Worm (Caenorhabditis elegans): ENCODE results near the gene slc-36.5.
A peak's percentile ranks its signal among the peaks of the same experiment; 100 is the strongest.

The slc-36.5 gene

ce11 chrII:6898017-6898779 lies 21.3 kb upstream of the slc-36.5 start, which contains the start of gene hrpl-1 (continued):
- TF ChIP-seq zip-11 (GFP tag; IDR thresholded peaks at IDR 0.05) (no peak), dpl-1 (GFP tag; optimal IDR thresholded peaks at IDR 0.05) (peak; percentile 11), F44E2.7 (GFP tag; IDR thresholded peaks at IDR 0.05) (no peak), dve-1 (tag; optimal IDR thresholded peaks at IDR 0.05; ENCODE audit: insufficient read depth) (peak; percentile 33), hif-1 (tag; optimal IDR thresholded peaks at IDR 0.05) (no peak)

ce11 chrII:6897507-6897906 lies 20.6 kb upstream of the slc-36.5 start, which contains the start of gene C44B7.11:
TSS of gene C44B7.11 (minus strand) at chrII:6897540.
- TF ChIP-seq lim-7 (GFP tag; IDR thresholded peaks at IDR 0.05) (no peak), nhr-28 (tag; optimal IDR thresholded peaks at IDR 0.05) (peak; percentile 46), dve-1 (tag; optimal IDR thresholded peaks at IDR 0.05; ENCODE audit: insufficient read depth) (peak; percentile 10), mxl-2 (GFP tag; conservative IDR thresholded peaks at IDR 0.05) (no peak), dmd-8 (GFP tag; IDR thresholded peaks at IDR 0.05) (no peak), ctbp-1 (GFP tag; IDR thresholded peaks at IDR 0.05) (no peak), F44E2.7 (GFP tag; IDR thresholded peaks at IDR 0.05) (no peak), pqm-1 (tag; optimal IDR thresholded peaks at IDR 0.05) (peak; percentile 64), daf-19 (GFP tag; conservative IDR thresholded peaks at IDR 0.05) (no peak), daf-16 (GFP tag; optimal IDR thresholded peaks at IDR 0.05) (no peak), daf-16 (tag; optimal IDR thresholded peaks at IDR 0.05) (peak; percentile 32), ces-1 (GFP tag; optimal IDR thresholded peaks at IDR 0.05) (no peak), ztf-7 (tag; optimal IDR thresholded peaks at IDR 0.05) (peak; percentile 19), tra-1 (GFP tag; IDR thresholded peaks at IDR 0.05) (no peak)

DNA sequence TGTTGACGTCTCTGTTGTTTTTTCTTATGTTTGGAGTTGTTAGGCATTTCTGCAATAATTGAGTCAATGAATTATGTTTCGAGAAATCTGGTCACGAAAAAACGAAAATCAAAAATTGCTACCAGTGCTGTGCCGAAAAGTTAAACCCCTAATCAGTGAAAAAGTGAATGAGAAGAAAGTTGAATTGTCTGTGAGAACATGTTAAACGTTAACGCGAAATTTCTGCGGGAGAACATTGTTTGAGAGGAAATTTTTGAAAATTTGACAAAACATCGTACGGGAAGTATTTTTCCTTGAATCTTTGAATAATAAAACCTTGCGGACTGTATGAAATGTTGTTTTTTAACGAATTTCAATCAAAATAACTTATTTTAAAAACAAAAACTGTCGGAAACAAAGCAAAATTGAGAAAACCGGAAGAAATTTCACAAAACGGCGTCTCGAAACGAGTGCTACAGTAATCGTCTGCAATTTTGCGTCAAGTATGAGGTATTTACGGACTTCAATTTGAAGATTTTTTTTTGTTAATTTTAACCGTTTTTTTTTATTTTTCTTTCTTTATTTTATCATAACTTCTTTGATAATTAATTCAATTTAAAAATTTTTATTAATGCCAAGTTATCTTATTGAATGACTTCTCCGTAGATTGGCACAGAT lies 16.9 kb upstream of the slc-36.5 start, which contains the start of gene adal-1:
Gene adal-1 (minus strand): TSS at position 51 of the 657 bp plus-strand sequence.
- TF ChIP-seq lsy-2 (tag; optimal IDR thresholded peaks at IDR 0.05) = peak in 1 of 2 experiments; percentile 55
- no peak for TF ChIP-seq nhr-42 (GFP tag; IDR thresholded peaks at IDR 0.05)
- no peak for TF ChIP-seq daf-12 (tag; optimal IDR thresholded peaks at IDR 0.05)
- no peak for TF ChIP-seq nhr-77 (tag; optimal IDR thresholded peaks at IDR 0.05)
- TF ChIP-seq lin-29 (GFP tag; IDR thresholded peaks at IDR 0.05) = no peak

- TF ChIP-seq mxl-3 (GFP tag; optimal IDR thresholded peaks at IDR 0.05) (peak; percentile 56), hif-1 (tag; optimal IDR thresholded peaks at IDR 0.05) (peak in 1 of 2 experiments; percentile 13), ZK337.2 (GFP tag; IDR thresholded peaks at IDR 0.05) (no peak), snpc-1.2 (GFP tag; IDR thresholded peaks at IDR 0.05) (no peak), mdt-29 (GFP tag; IDR thresholded peaks at IDR 0.05) (peak; percentile 87), F26F4.8 (GFP tag; conservative IDR thresholded peaks at IDR 0.05) (no peak), F10B5.3 (tag; optimal IDR thresholded peaks at IDR 0.05) (no peak), saeg-2 (GFP tag; IDR thresholded peaks at IDR 0.05) (no peak), nhr-111 (GFP tag; optimal IDR thresholded peaks at IDR 0.05) (no peak), jun-1 (tag; optimal IDR thresholded peaks at IDR 0.05) (no peak), hlh-30 (tag; optimal IDR thresholded peaks at IDR 0.05; ENCODE audit: insufficient read depth) (peak; percentile 90), nhr-41 (GFP tag; IDR thresholded peaks at IDR 0.05) (no peak), lin-13 (GFP tag; optimal IDR thresholded peaks at IDR 0.05) (no peak), dmd-6 (GFP tag; IDR thresholded peaks at IDR 0.05) (peak; percentile 59), lim-7 (GFP tag; IDR thresholded peaks at IDR 0.05) (no peak), nhr-10 (tag; optimal IDR thresholded peaks at IDR 0.05) (peak; percentile 73), Y48G9A.11 (GFP tag; IDR thresholded peaks at IDR 0.05) (no peak), dpl-1 (GFP tag; optimal IDR thresholded peaks at IDR 0.05) (no peak), unc-62 (GFP tag; optimal IDR thresholded peaks at IDR 0.05 in 1 of 2) (peak in 1 of 2 experiments; percentile 92), unc-62 (tag; optimal IDR thresholded peaks at IDR 0.05) (no peak), Y105C5A.15 (GFP tag; IDR thresholded peaks at IDR 0.05) (no peak), php-3 (GFP tag; IDR thresholded peaks at IDR 0.05) (0 out of 2 replicates have a peak, but pooled peaks have one; percentile 39), mdl-1 (tag; optimal IDR thresholded peaks at IDR 0.05) (peak in 1 of 2 experiments; percentile 63), zfp-3 (GFP tag; conservative IDR thresholded peaks at IDR 0.05) (0 out of 2 replicates have a peak, but pooled peaks have one; percentile 41), zip-2 (tag; optimal IDR thresholded peaks at IDR 0.05) (no peak)
These were observed 15.0 kb upstream of the slc-36.5 start for ce11 chrII:6891838-6892237.
